Worm (Caenorhabditis elegans): ENCODE data around the gene clec-141.

clec-141 gene

ce11 chrII:5399201-5399600 lies 8.2 kb downstream of the clec-141 start, which contains the start of gene mog-5:
Gene mog-5 (plus strand): TSS chrII:5399538.
- TF ChIP-seq lin-39 (tag; optimal IDR thresholded peaks at IDR 0.05) (no peak), fos-1 (tag; optimal IDR thresholded peaks at IDR 0.05) (no peak), pqm-1 (tag; optimal IDR thresholded peaks at IDR 0.05) (no peak), nhr-71 (tag; optimal IDR thresholded peaks at IDR 0.05) (peak; percentile 35), skn-1 (tag; optimal IDR thresholded peaks at IDR 0.05) (peak; percentile 11), mef-2 (tag; optimal IDR thresholded peaks at IDR 0.05) (no peak), nhr-20 (tag; optimal IDR thresholded peaks at IDR 0.05) (peak; percentile 39), sup-37 (GFP tag; optimal IDR thresholded peaks at IDR 0.05) (no peak), elt-2 (tag; optimal IDR thresholded peaks at IDR 0.05) (peak; percentile 7), elt-3 (tag; optimal IDR thresholded peaks at IDR 0.05) (peak in 1 of 6 experiments; percentile 51), tbx-2 (tag; optimal IDR thresholded peaks at IDR 0.05) (peak; percentile 28), mdl-1 (tag; optimal IDR thresholded peaks at IDR 0.05) (peak in 1 of 2 experiments; percentile 1), isw-1 (GFP tag; IDR thresholded peaks at IDR 0.05) (no peak), nhr-90 (tag; optimal IDR thresholded peaks at IDR 0.05; ENCODE audit: poor library complexity) (peak; percentile 32), dsc-1 (tag; optimal IDR thresholded peaks at IDR 0.05) (peak; percentile 35), zag-1 (tag; optimal IDR thresholded peaks at IDR 0.05) (no peak), efl-3 (GFP tag; optimal IDR thresholded peaks at IDR 0.05) (no peak), mep-1 (tag; optimal IDR thresholded peaks at IDR 0.05) (no peak), jun-1 (tag; optimal IDR thresholded peaks at IDR 0.05) (no peak), aha-1 (tag; optimal IDR thresholded peaks at IDR 0.05) (no peak), snu-23 (GFP tag; optimal IDR thresholded peaks at IDR 0.05) (peak; percentile 32), grh-1 (GFP tag; IDR thresholded peaks at IDR 0.05) (no peak), irx-1 (tag; optimal IDR thresholded peaks at IDR 0.05) (no peak), nhr-76 (tag; optimal IDR thresholded peaks at IDR 0.05) (no peak), C04F5.9 (tag; optimal IDR thresholded peaks at IDR 0.05) (no peak), pag-3 (tag; optimal IDR thresholded peaks at IDR 0.05; ENCODE audit: borderline replicate concordance, insufficient read depth) (no peak), C34B4.2 (tag; optimal IDR thresholded peaks at IDR 0.05) (no peak), ceh-8 (GFP tag; optimal IDR thresholded peaks at IDR 0.05) (no peak), lsy-2 (tag; optimal IDR thresholded peaks at IDR 0.05) (peak; percentile 46 to 47), lin-35 (GFP tag; optimal IDR thresholded peaks at IDR 0.05) (peak in 1 of 2 experiments; percentile 33), nhr-12 (tag; optimal IDR thresholded peaks at IDR 0.05) (no peak), nhr-28 (tag; optimal IDR thresholded peaks at IDR 0.05) (no peak), nhr-77 (tag; optimal IDR thresholded peaks at IDR 0.05) (no peak), dpl-1 (GFP tag; optimal IDR thresholded peaks at IDR 0.05) (peak; percentile 8 to 41 (median 20)), unc-130 (tag; optimal IDR thresholded peaks at IDR 0.05) (no peak), mab-9 (GFP tag; IDR thresholded peaks at IDR 0.05) (no peak), unc-86 (tag; optimal IDR thresholded peaks at IDR 0.05) (no peak), nhr-47 (tag; optimal IDR thresholded peaks at IDR 0.05) (peak; percentile 4), fkh-8 (tag; optimal IDR thresholded peaks at IDR 0.05) (no peak), efl-1 (optimal IDR thresholded peaks at IDR 0.05) (peak; percentile 14 to 41), efl-1 (GFP tag; optimal IDR thresholded peaks at IDR 0.05 in 1 of 2) (peak; percentile 36 to 93), blmp-1 (tag; optimal IDR thresholded peaks at IDR 0.05) (peak; percentile 24), ceh-63 (GFP tag; optimal IDR thresholded peaks at IDR 0.05) (no peak), snpc-4 (tag; optimal IDR thresholded peaks at IDR 0.05) (peak; percentile 7), fkh-10 (GFP tag; optimal IDR thresholded peaks at IDR 0.05) (no peak), Y116A8C.19 (tag; optimal IDR thresholded peaks at IDR 0.05; ENCODE audit: borderline replicate concordance) (no peak), hlh-4 (tag; optimal IDR thresholded peaks at IDR 0.05) (no peak), xbp-1 (tag; optimal IDR thresholded peaks at IDR 0.05) (peak; percentile 30), alr-1 (tag; optimal IDR thresholded peaks at IDR 0.05; ENCODE audit: borderline replicate concordance) (no peak), sptf-1 (tag; optimal IDR thresholded peaks at IDR 0.05) (no peak), unc-98 (GFP tag; IDR thresholded peaks at IDR 0.05) (no peak), lin-13 (GFP tag; optimal IDR thresholded peaks at IDR 0.05) (no peak), sox-4 (tag; optimal IDR thresholded peaks at IDR 0.05) (no peak), nhr-19 (GFP tag; conservative IDR thresholded peaks at IDR 0.05) (0 out of 2 replicates have a peak, but pooled peaks have one; percentile 10)

Data from whole organism, L1 larva.